Worm (Caenorhabditis elegans): ENCODE data around the gene swsn-4.

The swsn-4 gene

ce11 chrIV:11126004-11126027 is at the start of gene swsn-4:
swsn-4 (plus strand) TSS chrIV:11126024.
- TF ChIP-seq rbr-2 (tag; optimal IDR thresholded peaks at IDR 0.05) (no peak), ZK546.5 (tag; optimal IDR thresholded peaks at IDR 0.05) (no peak), hif-1 (tag; optimal IDR thresholded peaks at IDR 0.05) (no peak), lir-3 (tag; optimal IDR thresholded peaks at IDR 0.05) (no peak), lin-38 (GFP tag; IDR thresholded peaks at IDR 0.05) (no peak), hlh-11 (tag; optimal IDR thresholded peaks at IDR 0.05) (no peak), mdt-29 (GFP tag; IDR thresholded peaks at IDR 0.05) (no peak), egl-27 (tag; optimal IDR thresholded peaks at IDR 0.05) (no peak), lin-39 (tag; optimal IDR thresholded peaks at IDR 0.05) (no peak), nhr-76 (tag; optimal IDR thresholded peaks at IDR 0.05) (no peak)

ce11 chrIV:11078482-11078881 is 47.3 kb upstream of the swsn-4 start, which contains the start of gene Y5F2A.4:
Y5F2A.4 (minus strand) TSS chrIV:11078582.
- TF ChIP-seq lin-29 (GFP tag; IDR thresholded peaks at IDR 0.05) (no peak), ama-1 (optimal IDR thresholded peaks at IDR 0.05) (no peak), ceh-32 (tag; optimal IDR thresholded peaks at IDR 0.05; ENCODE audit: poor library complexity) (no peak), aha-1 (tag) (no peak), zip-2 (tag; optimal IDR thresholded peaks at IDR 0.05) (no peak), php-3 (GFP tag; IDR thresholded peaks at IDR 0.05) (no peak), sdz-12 (GFP tag; optimal IDR thresholded peaks at IDR 0.05) (no peak), zfp-3 (GFP tag; conservative IDR thresholded peaks at IDR 0.05) (no peak), ceh-28 (tag; optimal IDR thresholded peaks at IDR 0.05) (no peak), ceh-20 (GFP tag; IDR thresholded peaks at IDR 0.05) (no peak), Y5F2A.4 (GFP tag; optimal IDR thresholded peaks at IDR 0.05) (no peak), mxl-3 (GFP tag; optimal IDR thresholded peaks at IDR 0.05) (no peak), F10B5.3 (tag; optimal IDR thresholded peaks at IDR 0.05) (no peak), Y75B8A.6 (GFP tag; IDR thresholded peaks at IDR 0.05) (no peak), daf-8 (GFP tag; IDR thresholded peaks at IDR 0.05) (no peak), daf-16 (GFP tag; optimal IDR thresholded peaks at IDR 0.05) (no peak), daf-16 (tag; optimal IDR thresholded peaks at IDR 0.05) (no peak)

- TF ChIP-seq gei-8 (GFP tag; optimal IDR thresholded peaks at IDR 0.05) (peak; percentile 25), tra-1 (GFP tag; IDR thresholded peaks at IDR 0.05) (no peak), daf-16 (GFP tag; optimal IDR thresholded peaks at IDR 0.05) (no peak), daf-16 (tag; optimal IDR thresholded peaks at IDR 0.05) (peak; percentile 51), dmd-8 (GFP tag; IDR thresholded peaks at IDR 0.05) (no peak), jun-1 (tag; optimal IDR thresholded peaks at IDR 0.05) (no peak), nhr-102 (tag; optimal IDR thresholded peaks at IDR 0.05) (peak; percentile 17), lin-38 (GFP tag; IDR thresholded peaks at IDR 0.05) (0 out of 2 replicates have a peak, but pooled peaks have one; percentile 24), unc-62 (GFP tag; optimal IDR thresholded peaks at IDR 0.05 in 1 of 2) (peak in 1 of 2 experiments; percentile 77), unc-62 (tag; optimal IDR thresholded peaks at IDR 0.05) (no peak), zfp-3 (GFP tag; conservative IDR thresholded peaks at IDR 0.05) (peak; percentile 69; the same call in 1 of the 2 replicates), vab-7 (GFP tag; IDR thresholded peaks at IDR 0.05) (no peak), hlh-30 (tag; optimal IDR thresholded peaks at IDR 0.05; ENCODE audit: insufficient read depth) (no peak), nhr-48 (tag; optimal IDR thresholded peaks at IDR 0.05) (no peak), zip-2 (tag; optimal IDR thresholded peaks at IDR 0.05) (peak; percentile 44), zip-11 (GFP tag; IDR thresholded peaks at IDR 0.05) (no peak), nhr-42 (GFP tag; IDR thresholded peaks at IDR 0.05) (no peak), nhr-237 (tag; optimal IDR thresholded peaks at IDR 0.05) (no peak), lin-1 (GFP tag; IDR thresholded peaks at IDR 0.05) (no peak), lsy-2 (tag; optimal IDR thresholded peaks at IDR 0.05) (peak in 1 of 2 experiments; percentile 21), mes-2 (tag; optimal IDR thresholded peaks at IDR 0.05; ENCODE audit: poor library complexity, severe bottlenecking) (no peak), ztf-11 (tag; optimal IDR thresholded peaks at IDR 0.05) (no peak), ztf-7 (tag; optimal IDR thresholded peaks at IDR 0.05) (no peak), dve-1 (tag; optimal IDR thresholded peaks at IDR 0.05; ENCODE audit: insufficient read depth) (peak; percentile 61), T26A8.4 (GFP tag; IDR thresholded peaks at IDR 0.05) (peak; percentile 71), nhr-25 (tag; optimal IDR thresholded peaks at IDR 0.05; ENCODE audit: borderline replicate concordance, insufficient read depth) (no peak), mdl-1 (tag; optimal IDR thresholded peaks at IDR 0.05) (peak in 1 of 2 experiments; percentile 5), nhr-28 (tag; optimal IDR thresholded peaks at IDR 0.05) (no peak), php-3 (GFP tag; IDR thresholded peaks at IDR 0.05) (peak; percentile 23; the same call in 1 of the 2 replicates)
Measured at ce11 chrIV:11080823-11081285, 45.0 kb upstream of the swsn-4 start, which contains the start of gene atg-7. atg-7 (minus strand) TSS chrIV:11081055.
